Fruit fly (Drosophila melanogaster) whole organism, embryonic: ENCODE data around the gene CG10338.
A peak's percentile ranks its signal among the peaks of the same experiment; 100 is the strongest.

Source experiments
- CG10431 ChIP-seq: fragments of 200-800 bp; sonication (Bioruptor generic); optimal IDR thresholded peaks from 3 replicates; lab custom pipeline; 2018; ENCODE audit warnings: missing biosample characterization, mild to moderate bottlenecking, missing genetic modification characterization
- CG10565 ChIP-seq: fragments of 200-800 bp; sonication (Bioruptor generic); optimal IDR thresholded peaks from 3 replicates; lab custom pipeline; 2016; ENCODE audit warnings: missing biosample characterization, mild to moderate bottlenecking, missing genetic modification characterization
- CG10654 ChIP-seq: fragments of 200-800 bp; sonication (Bioruptor generic); optimal IDR thresholded peaks from 2 replicates; lab custom pipeline; 2016; ENCODE audit warnings: missing biosample characterization, missing genetic modification characterization
- CG10979 ChIP-seq: fragments of 200-800 bp; sonication (Bioruptor generic); optimal IDR thresholded peaks from 2 replicates; lab custom pipeline; 2018; ENCODE audit warnings: missing biosample characterization, mild to moderate bottlenecking, missing genetic modification characterization, moderate library complexity
- CG11504 ChIP-seq: fragments of 200-800 bp; sonication (Bioruptor generic); optimal IDR thresholded peaks from 3 replicates; lab custom pipeline; 2019; ENCODE audit warnings: missing biosample characterization, mild to moderate bottlenecking, missing genetic modification characterization, moderate library complexity
- CG12155 ChIP-seq: fragments of 200-800 bp; sonication (Bioruptor generic); optimal IDR thresholded peaks from 3 replicates; lab custom pipeline; 2016; ENCODE audit warnings: missing biosample characterization, missing genetic modification characterization
- CG15011 ChIP-seq: fragments of 200-800 bp; sonication (Bioruptor generic); optimal IDR thresholded peaks from 3 replicates; lab custom pipeline; 2018; ENCODE audit warnings: missing biosample characterization, mild to moderate bottlenecking, missing genetic modification characterization
- CG15479 ChIP-seq: fragments of 200-800 bp; sonication (Bioruptor generic); optimal IDR thresholded peaks from 3 replicates; lab custom pipeline; 2019; ENCODE audit warnings: missing biosample characterization, mild to moderate bottlenecking, missing genetic modification characterization, moderate library complexity
- CG1602 ChIP-seq: fragments of 200-800 bp; sonication (Bioruptor generic); optimal IDR thresholded peaks from 3 replicates; lab custom pipeline; 2016; ENCODE audit warnings: missing biosample characterization, missing genetic modification characterization
- CG17612 ChIP-seq: fragments of 200-800 bp; sonication (Bioruptor generic); IDR thresholded peaks from 2 replicates; pipeline ENCODE4 v1.3.6; 2022; ENCODE audit warnings: missing biosample characterization, missing genetic modification characterization
- CG17802 ChIP-seq: fragments of 200-800 bp; sonication (Bioruptor generic); optimal IDR thresholded peaks from 2 replicates; lab custom pipeline; 2018; ENCODE audit warnings: missing biosample characterization, mild to moderate bottlenecking, missing genetic modification characterization, moderate library complexity
- CG18262 ChIP-seq: fragments of 200-800 bp; optimal IDR thresholded peaks from 3 replicates; lab custom pipeline; 2019; ENCODE audit warnings: missing biosample characterization, mild to moderate bottlenecking, missing genetic modification characterization, moderate library complexity
- CG2116 ChIP-seq: fragments of 200-800 bp; sonication (Bioruptor generic); optimal IDR thresholded peaks from 3 replicates; lab custom pipeline; 2018; ENCODE audit warnings: missing biosample characterization, mild to moderate bottlenecking, missing genetic modification characterization
- CG2875 ChIP-seq: fragments of 200-800 bp; sonication (Bioruptor generic); optimal IDR thresholded peaks from 2 replicates; lab custom pipeline; 2017; ENCODE audit warnings: missing biosample characterization, mild to moderate bottlenecking, missing genetic modification characterization, missing genetic modification reagents
- CG31441 ChIP-seq: fragments of 200-800 bp; sonication (Bioruptor generic); IDR thresholded peaks from 2 replicates; pipeline ENCODE4 v1.3.6; 2022; ENCODE audit warnings: missing biosample characterization, missing genetic modification characterization
- CG34376 ChIP-seq: fragments of 200-800 bp; sonication (Bioruptor generic); optimal IDR thresholded peaks from 2 replicates; lab custom pipeline; 2018; ENCODE audit warnings: missing biosample characterization, mild to moderate bottlenecking, missing genetic modification characterization
- CG3847 ChIP-seq: fragments of 200-800 bp; sonication (Bioruptor generic); IDR thresholded peaks from 2 replicates; pipeline ENCODE4 v1.3.6; 2022; ENCODE audit warnings: missing biosample characterization, missing genetic modification characterization
- CG4282 ChIP-seq: fragments of 200-800 bp; sonication (Bioruptor generic); optimal IDR thresholded peaks from 2 replicates; lab custom pipeline; 2016; ENCODE audit warnings: missing biosample characterization, missing genetic modification characterization
- CG6791 ChIP-seq: fragments of 200-800 bp; sonication (Bioruptor generic); IDR thresholded peaks from 3 replicates; pipeline ENCODE4 v1.3.6; 2022; ENCODE audit warnings: missing biosample characterization, missing genetic modification characterization; ENCODE audit not compliant: partially characterized antibody
- CG7271 ChIP-seq: fragments of 200-800 bp; sonication (Bioruptor generic); optimal IDR thresholded peaks from 2 replicates; lab custom pipeline; 2018; ENCODE audit warnings: missing biosample characterization, mild to moderate bottlenecking, missing genetic modification characterization, moderate library complexity
- CG7556 ChIP-seq: fragments of 200-800 bp; sonication (Bioruptor generic); optimal IDR thresholded peaks from 2 replicates; lab custom pipeline; 2017; ENCODE audit warnings: missing biosample characterization, mild to moderate bottlenecking, missing genetic modification characterization
- E2f1 ChIP-seq: fragments of 200-800 bp; sonication (Bioruptor generic); IDR thresholded peaks from 2 replicates; pipeline ENCODE4 v1.3.6; 2022; ENCODE audit warnings: missing biosample characterization, missing genetic modification characterization
- Ets97D ChIP-seq: fragments of 200-800 bp; sonication (Bioruptor generic); optimal IDR thresholded peaks from 3 replicates; lab custom pipeline; 2016; ENCODE audit warnings: missing biosample characterization, missing genetic modification characterization
- Fer2 ChIP-seq: fragments of 200-800 bp; sonication (Bioruptor generic); optimal IDR thresholded peaks from 2 replicates; lab custom pipeline; 2018; ENCODE audit warnings: missing biosample characterization, mild to moderate bottlenecking, missing genetic modification characterization, moderate library complexity
- HHEX ChIP-seq: fragments of 200-800 bp; sonication (Bioruptor generic); optimal IDR thresholded peaks from 3 replicates; lab custom pipeline; 2017; ENCODE audit warnings: missing biosample characterization, mild to moderate bottlenecking, missing genetic modification characterization, missing genetic modification reagents
- Hmx ChIP-seq: fragments of 200-800 bp; sonication (Bioruptor generic); optimal IDR thresholded peaks from 2 replicates; lab custom pipeline; 2016; ENCODE audit warnings: missing biosample characterization, missing genetic modification characterization
- Hr39 ChIP-seq: fragments of >200 bp; optimal IDR thresholded peaks from 2 replicates; lab custom pipeline; 2017
- Lim3 ChIP-seq: fragments of 200-800 bp; sonication (Bioruptor generic); IDR thresholded peaks from 2 replicates; pipeline ENCODE4 v1.3.6; 2022; ENCODE audit warnings: missing biosample characterization, missing genetic modification characterization
- Oli ChIP-seq: fragments of 200-800 bp; sonication (Bioruptor generic); optimal IDR thresholded peaks from 2 replicates; lab custom pipeline; 2018; ENCODE audit warnings: missing biosample characterization, mild to moderate bottlenecking, missing genetic modification characterization, moderate library complexity
- Ptx1 ChIP-seq: fragments of 200-800 bp; sonication (Bioruptor generic); IDR thresholded peaks from 2 replicates; pipeline ENCODE4 v1.3.6; 2022; ENCODE audit warnings: missing biosample characterization, missing genetic modification characterization
- Scr ChIP-seq: fragments of 200-800 bp; sonication (Bioruptor generic); IDR thresholded peaks from 2 replicates; pipeline ENCODE4 v1.3.6; 2022; ENCODE audit warnings: missing biosample characterization, missing genetic modification characterization; ENCODE audit not compliant: partially characterized antibody
- Side ChIP-seq: fragments of 200-800 bp; sonication (Bioruptor generic); optimal IDR thresholded peaks from 2 replicates; lab custom pipeline; 2016; ENCODE audit warnings: missing biosample characterization, missing genetic modification characterization
- Sry-β ChIP-seq: fragments of 200-800 bp; sonication (Bioruptor generic); optimal IDR thresholded peaks from 2 replicates; lab custom pipeline; 2018; ENCODE audit warnings: missing biosample characterization, mild to moderate bottlenecking, missing genetic modification characterization, moderate library complexity
- danr ChIP-seq: fragments of 200-800 bp; sonication (Bioruptor generic); IDR thresholded peaks from 2 replicates; pipeline ENCODE4 v1.3.6; 2022; ENCODE audit warnings: missing biosample characterization, missing genetic modification characterization
- dati ChIP-seq: fragments of 200-800 bp; sonication (Bioruptor generic); IDR thresholded peaks from 2 replicates; pipeline ENCODE4 v1.3.6; 2022; ENCODE audit warnings: missing biosample characterization, missing genetic modification characterization
- dm ChIP-seq: fragments of 200-800 bp; sonication (Bioruptor generic); optimal IDR thresholded peaks from 3 replicates; lab custom pipeline; 2016; ENCODE audit warnings: missing biosample characterization, missing genetic modification characterization
- ems ChIP-seq: fragments of 200-800 bp; sonication (Bioruptor generic); optimal IDR thresholded peaks from 3 replicates; lab custom pipeline; 2016; ENCODE audit warnings: missing biosample characterization, missing genetic modification characterization
- en ChIP-seq: fragments of 200-800 bp; sonication (Bioruptor generic); optimal IDR thresholded peaks from 2 replicates; lab custom pipeline; 2016; ENCODE audit warnings: missing biosample characterization, missing genetic modification characterization
- fd64A ChIP-seq: fragments of 200-800 bp; sonication (Bioruptor generic); optimal IDR thresholded peaks from 3 replicates; lab custom pipeline; 2018; ENCODE audit warnings: missing biosample characterization, mild to moderate bottlenecking, missing genetic modification characterization
- fu2 ChIP-seq: fragments of 200-800 bp; sonication (Bioruptor generic); optimal IDR thresholded peaks from 2 replicates; lab custom pipeline; 2016; ENCODE audit warnings: missing biosample characterization, missing genetic modification characterization
- grn ChIP-seq: fragments of 200-800 bp; sonication (Bioruptor generic); optimal IDR thresholded peaks from 3 replicates; lab custom pipeline; 2017; ENCODE audit warnings: missing biosample characterization, missing genetic modification characterization
- jigr1 ChIP-seq: fragments of 200-800 bp; sonication (Bioruptor generic); IDR thresholded peaks from 3 replicates; pipeline ENCODE4 v1.3.6; 2022; ENCODE audit warnings: missing biosample characterization, missing genetic modification characterization
- peb ChIP-seq: fragments of 200-800 bp; sonication (Bioruptor generic); IDR thresholded peaks from 2 replicates; pipeline ENCODE4 v1.3.6; 2022; ENCODE audit warnings: missing biosample characterization, missing genetic modification characterization
- prd ChIP-seq, 3 experiments: fragments of >200 bp in 2 of 3; fragments of 200-800 bp in 1 of 3; sonication (Bioruptor generic) in 1 of 3; optimal IDR thresholded peaks in 2 of 3; IDR thresholded peaks in 1 of 3; 2 replicates in 2 of 3; 3 replicates in 1 of 3; pipeline versions ENCODE4 v1.3.6 to Lab custom; 2017 to 2022; ENCODE audit warnings: missing biosample characterization in 1 of 3, missing genetic modification characterization in 1 of 3
- pum ChIP-seq: fragments of 200-800 bp; sonication (Bioruptor generic); optimal IDR thresholded peaks from 2 replicates; lab custom pipeline; 2016; ENCODE audit warnings: missing biosample characterization, missing genetic modification characterization
- rib ChIP-seq: fragments of 200-800 bp; sonication (Bioruptor generic); IDR thresholded peaks from 2 replicates; pipeline ENCODE4 v1.3.6; 2022; ENCODE audit warnings: missing biosample characterization, missing genetic modification characterization
- scrt ChIP-seq: fragments of 200-800 bp; sonication (Bioruptor generic); optimal IDR thresholded peaks from 2 replicates; lab custom pipeline; 2018; ENCODE audit warnings: missing biosample characterization, mild to moderate bottlenecking, missing genetic modification characterization, moderate library complexity
- seq ChIP-seq: fragments of 200-800 bp; sonication (Bioruptor generic); IDR thresholded peaks from 2 replicates; pipeline ENCODE4 v1.3.6; 2022; ENCODE audit warnings: missing biosample characterization, missing genetic modification characterization
- sr ChIP-seq: fragments of 200-800 bp; sonication (Bioruptor generic); IDR thresholded peaks from 3 replicates; pipeline ENCODE4 v1.3.6; 2022; ENCODE audit warnings: missing biosample characterization, missing genetic modification characterization
- ssp ChIP-seq: fragments of 200-800 bp; sonication (Bioruptor generic); IDR thresholded peaks from 2 replicates; pipeline ENCODE4 v1.3.6; 2022; ENCODE audit warnings: missing biosample characterization, missing genetic modification characterization
- trem ChIP-seq: fragments of 200-800 bp; optimal IDR thresholded peaks from 3 replicates; lab custom pipeline; 2019; ENCODE audit warnings: missing biosample characterization, mild to moderate bottlenecking, missing genetic modification characterization, moderate library complexity
- z ChIP-seq: fragments of 200-800 bp; sonication (Bioruptor generic); IDR thresholded peaks from 3 replicates; pipeline ENCODE4 v1.3.6; 2022; ENCODE audit warnings: missing biosample characterization, missing genetic modification characterization

CG10338 gene

dm6 chr2L:18653328-18653675, 42.2 kb upstream of the CG10338 start (continued):
- TF ChIP-seq Lim3 (GFP tag; lab: Robert Waterston, UW) (no peak), CG10979 (tag; lab: Kevin White, UChicago) (peak; percentile 87), ems (peak; percentile 47), Hmx (GFP tag; lab: Kevin White, UChicago) (no peak), dm (GFP tag; lab: Kevin White, UChicago) (no peak), CG34376 (GFP tag; lab: Kevin White, UChicago) (no peak), grn (GFP tag; lab: Kevin White, UChicago) (peak; percentile 37), CG17612 (GFP tag; lab: Robert Waterston, UW) (peak; percentile 63), Side (GFP tag; lab: Kevin White, UChicago) (peak; percentile 52), z (GFP tag; lab: Robert Waterston, UW) (peak; percentile 41; the same call in 1 of the 3 replicates), trem (tag; lab: Kevin White, UChicago) (peak; percentile 57), scrt (peak; percentile 28), CG4282 (no peak), CG7556 (peak; percentile 32), CG7271 (tag; lab: Kevin White, UChicago) (peak; percentile 51), CG12155 (no peak), Scr (GFP tag; lab: Robert Waterston, UW) (no peak), CG11504 (tag; lab: Kevin White, UChicago) (peak; percentile 64), CG18262 (tag; lab: Kevin White, UChicago) (peak; percentile 91), CG15011 (GFP tag; lab: Kevin White, UChicago) (peak; percentile 44), rib (GFP tag; lab: Robert Waterston, UW) (no peak), CG10565 (peak; percentile 55), Ptx1 (GFP tag; lab: Robert Waterston, UW) (peak; percentile 77), peb (peak; percentile 82), CG10654 (GFP tag; lab: Kevin White, UChicago) (peak; percentile 61), CG10431 (GFP tag; lab: Kevin White, UChicago) (no peak), dati (peak; percentile 43; the same call in 1 of the 2 replicates), E2f1 (GFP tag; lab: Robert Waterston, UW) (peak; percentile 58), CG3847 (GFP tag; lab: Robert Waterston, UW) (peak; percentile 29; the same call in 1 of the 2 replicates), Ets97D (GFP tag; lab: Kevin White, UChicago) (peak; percentile 36), fd64A (GFP tag; lab: Kevin White, UChicago) (peak; percentile 58), seq (GFP tag; lab: Robert Waterston, UW) (0 out of 2 replicates have a peak, but pooled peaks have one; percentile 53), ssp (peak; percentile 69), CG6791 (GFP tag; lab: Robert Waterston, UW) (no peak), CG2116 (GFP tag; lab: Kevin White, UChicago) (peak; percentile 10), Hr39 (lab: Kevin White, UChicago) (no peak), sr (GFP tag; lab: Robert Waterston, UW) (no peak), Sry-β (GFP tag; lab: Kevin White, UChicago) (peak; percentile 19), en (GFP tag; lab: Kevin White, UChicago) (no peak), CG17802 (tag; lab: Kevin White, UChicago) (peak; percentile 66), HHEX (GFP tag; lab: Kevin White, UChicago) (peak; percentile 45), prd (optimal IDR thresholded peaks at IDR 0.05; lab: Kevin White, UChicago) (no peak), prd (GFP tag; IDR thresholded peaks at IDR 0.05; lab: Robert Waterston, UW) (peak; percentile 94), CG1602 (GFP tag; lab: Kevin White, UChicago) (peak; percentile 53), Fer2 (tag; lab: Kevin White, UChicago) (no peak), CG15479 (GFP tag; lab: Kevin White, UChicago) (peak; percentile 4), CG2875 (GFP tag; lab: Kevin White, UChicago) (peak; percentile 69), Oli (peak; percentile 58), CG31441 (GFP tag; lab: Robert Waterston, UW) (peak; percentile 85), pum (no peak), danr (GFP tag; lab: Robert Waterston, UW) (no peak; the same call in 1 of the 2 replicates), jigr1 (GFP tag; lab: Robert Waterston, UW) (no peak), fu2 (GFP tag; lab: Kevin White, UChicago) (no peak)
